Worm (Caenorhabditis elegans) whole organism, late embryonic: ENCODE data around the gene nspc-18.

Source experiments
- C08G9.2 ChIP-seq: sonication (generic microtip); optimal IDR thresholded peaks from 2 replicates; lab custom pipeline; 2016; ENCODE audit warnings: mild to moderate bottlenecking, missing genetic modification characterization, moderate library complexity, missing compliant biosample characterization
- C38D4.7 ChIP-seq: fragments of 200-800 bp; sonication (Bioruptor generic); optimal IDR thresholded peaks from 2 replicates; lab custom pipeline; 2018; ENCODE audit warnings: mild to moderate bottlenecking, missing genetic modification characterization, moderate library complexity, missing compliant biosample characterization
- F13H6.1 ChIP-seq: sonication (generic microtip); optimal IDR thresholded peaks from 2 replicates; lab custom pipeline; 2016; ENCODE audit warnings: missing genetic modification characterization, missing compliant biosample characterization
- T23F11.4 ChIP-seq: fragments of 200-800 bp; sonication (Bioruptor generic); optimal IDR thresholded peaks from 2 replicates; lab custom pipeline; 2018; ENCODE audit warnings: mild to moderate bottlenecking, missing genetic modification characterization, missing compliant biosample characterization
- ceh-14 ChIP-seq: sonication (generic microtip); optimal IDR thresholded peaks from 2 replicates; lab custom pipeline; 2016; ENCODE audit warnings: missing genotype, missing genetic modification characterization, missing compliant biosample characterization
- ceh-19 ChIP-seq: fragments of 200-800 bp; sonication (Bioruptor generic); optimal IDR thresholded peaks from 2 replicates; lab custom pipeline; 2018; ENCODE audit warnings: mild to moderate bottlenecking, missing genetic modification characterization, missing compliant biosample characterization
- ceh-2 ChIP-seq: sonication (generic microtip); optimal IDR thresholded peaks from 2 replicates; lab custom pipeline; 2016; ENCODE audit warnings: missing genotype, missing genetic modification characterization, missing compliant biosample characterization
- ceh-24 ChIP-seq: sonication (generic microtip); optimal IDR thresholded peaks from 2 replicates; lab custom pipeline; 2016; ENCODE audit warnings: mild to moderate bottlenecking, missing genetic modification characterization, missing compliant biosample characterization
- ceh-31 ChIP-seq: sonication (generic microtip); optimal IDR thresholded peaks from 2 replicates; lab custom pipeline; 2016; ENCODE audit warnings: missing genetic modification characterization, missing compliant biosample characterization
- ceh-34 ChIP-seq: sonication (generic microtip); optimal IDR thresholded peaks from 2 replicates; lab custom pipeline; 2016; ENCODE audit warnings: mild to moderate bottlenecking, missing genetic modification characterization, missing compliant biosample characterization
- ceh-48 ChIP-seq: sonication (generic microtip); optimal IDR thresholded peaks from 2 replicates; lab custom pipeline; 2016; ENCODE audit warnings: missing genetic modification characterization, inconsistent platforms, missing compliant biosample characterization
- ceh-9 ChIP-seq: sonication (generic microtip); optimal IDR thresholded peaks from 2 replicates; lab custom pipeline; 2016; ENCODE audit warnings: mild to moderate bottlenecking, missing genetic modification characterization, inconsistent platforms, missing compliant biosample characterization
- elt-2 ChIP-seq: sonication (generic microtip); optimal IDR thresholded peaks from 2 replicates; lab custom pipeline; 2016; ENCODE audit warnings: missing genetic modification reagents, missing genetic modification characterization, missing compliant biosample characterization
- elt-4 ChIP-seq: sonication (generic microtip); optimal IDR thresholded peaks from 2 replicates; lab custom pipeline; 2016; ENCODE audit warnings: missing genetic modification characterization, missing compliant biosample characterization
- ets-4 ChIP-seq: sonication (generic microtip); optimal IDR thresholded peaks from 2 replicates; lab custom pipeline; 2016; ENCODE audit warnings: missing genetic modification characterization, missing compliant biosample characterization
- hlh-13 ChIP-seq: fragments of 200-800 bp; sonication (Bioruptor generic); optimal IDR thresholded peaks from 2 replicates; lab custom pipeline; 2018; ENCODE audit warnings: mild to moderate bottlenecking, missing genetic modification characterization, missing compliant biosample characterization
- hlh-15 ChIP-seq: sonication (generic microtip); optimal IDR thresholded peaks from 2 replicates; lab custom pipeline; 2016; ENCODE audit warnings: missing genetic modification characterization, missing compliant biosample characterization
- hlh-30 ChIP-seq: sonication (generic microtip); optimal IDR thresholded peaks from 2 replicates; lab custom pipeline; 2017; ENCODE audit warnings: antibody characterized with exemption, missing genetic modification characterization, missing compliant biosample characterization; ENCODE audit not compliant: insufficient read depth
- hlh-8 ChIP-seq: sonication (generic microtip); optimal IDR thresholded peaks from 2 replicates; lab custom pipeline; 2016; ENCODE audit warnings: missing genotype, missing genetic modification characterization, missing compliant biosample characterization
- madf-2 ChIP-seq: sonication (generic microtip); optimal IDR thresholded peaks from 2 replicates; lab custom pipeline; 2017; ENCODE audit warnings: missing genetic modification characterization, missing compliant biosample characterization
- mec-3 ChIP-seq: sonication (generic microtip); optimal IDR thresholded peaks from 2 replicates; lab custom pipeline; 2016; ENCODE audit warnings: borderline replicate concordance, missing genetic modification characterization, missing compliant biosample characterization
- nhr-11 ChIP-seq: fragments of 150-350 bp; optimal IDR thresholded peaks from 2 replicates; lab custom pipeline; 2014; ENCODE audit warnings: missing biosample characterization, missing genetic modification characterization
- nhr-232 ChIP-seq: sonication (generic microtip); optimal IDR thresholded peaks from 2 replicates; lab custom pipeline; 2016; ENCODE audit warnings: missing genetic modification characterization, missing compliant biosample characterization
- npax-4 ChIP-seq: sonication (generic microtip); optimal IDR thresholded peaks from 2 replicates; lab custom pipeline; 2016; ENCODE audit warnings: missing genetic modification characterization, missing compliant biosample characterization
- odd-2 ChIP-seq: sonication (generic microtip); optimal IDR thresholded peaks from 2 replicates; lab custom pipeline; 2017; ENCODE audit warnings: antibody characterized with exemption, mild to moderate bottlenecking, missing genetic modification characterization, missing compliant biosample characterization
- pat-9 ChIP-seq: fragments of 200-800 bp; sonication (Bioruptor generic); optimal IDR thresholded peaks from 2 replicates; lab custom pipeline; 2018; ENCODE audit warnings: mild to moderate bottlenecking, missing genetic modification characterization, moderate library complexity, missing compliant biosample characterization
- ref-2 ChIP-seq: sonication (generic microtip); optimal IDR thresholded peaks from 2 replicates; lab custom pipeline; 2016; ENCODE audit warnings: missing genetic modification characterization, missing compliant biosample characterization
- sdc-2 ChIP-seq: sonication (generic microtip); optimal IDR thresholded peaks from 2 replicates; lab custom pipeline; 2016; ENCODE audit warnings: missing genotype, missing genetic modification characterization, missing compliant biosample characterization
- sox-2 ChIP-seq: fragments of 200-800 bp; sonication (Bioruptor generic); IDR thresholded peaks from 2 replicates; pipeline ENCODE4 v1.3.6; 2022; ENCODE audit warnings: missing genetic modification reagents, missing genetic modification characterization, missing compliant biosample characterization
- tbx-2 ChIP-seq: sonication (generic microtip); optimal IDR thresholded peaks from 2 replicates; lab custom pipeline; 2016; ENCODE audit warnings: missing genetic modification characterization, missing compliant biosample characterization
- tbx-7 ChIP-seq: sonication (generic microtip); optimal IDR thresholded peaks from 2 replicates; lab custom pipeline; 2016; ENCODE audit warnings: missing genotype, missing genetic modification characterization, missing compliant biosample characterization
- unc-55 ChIP-seq: sonication (generic microtip); optimal IDR thresholded peaks from 2 replicates; lab custom pipeline; 2017; ENCODE audit warnings: missing biosample characterization, missing genetic modification reagents, missing genetic modification characterization
- unc-86 ChIP-seq: sonication (generic microtip); optimal IDR thresholded peaks from 2 replicates; lab custom pipeline; 2016; ENCODE audit warnings: missing genetic modification characterization, missing compliant biosample characterization
- zip-5 ChIP-seq: sonication (generic microtip); optimal IDR thresholded peaks from 2 replicates; lab custom pipeline; 2016; ENCODE audit warnings: missing genetic modification characterization, missing compliant biosample characterization

nspc-18 gene

DNA sequence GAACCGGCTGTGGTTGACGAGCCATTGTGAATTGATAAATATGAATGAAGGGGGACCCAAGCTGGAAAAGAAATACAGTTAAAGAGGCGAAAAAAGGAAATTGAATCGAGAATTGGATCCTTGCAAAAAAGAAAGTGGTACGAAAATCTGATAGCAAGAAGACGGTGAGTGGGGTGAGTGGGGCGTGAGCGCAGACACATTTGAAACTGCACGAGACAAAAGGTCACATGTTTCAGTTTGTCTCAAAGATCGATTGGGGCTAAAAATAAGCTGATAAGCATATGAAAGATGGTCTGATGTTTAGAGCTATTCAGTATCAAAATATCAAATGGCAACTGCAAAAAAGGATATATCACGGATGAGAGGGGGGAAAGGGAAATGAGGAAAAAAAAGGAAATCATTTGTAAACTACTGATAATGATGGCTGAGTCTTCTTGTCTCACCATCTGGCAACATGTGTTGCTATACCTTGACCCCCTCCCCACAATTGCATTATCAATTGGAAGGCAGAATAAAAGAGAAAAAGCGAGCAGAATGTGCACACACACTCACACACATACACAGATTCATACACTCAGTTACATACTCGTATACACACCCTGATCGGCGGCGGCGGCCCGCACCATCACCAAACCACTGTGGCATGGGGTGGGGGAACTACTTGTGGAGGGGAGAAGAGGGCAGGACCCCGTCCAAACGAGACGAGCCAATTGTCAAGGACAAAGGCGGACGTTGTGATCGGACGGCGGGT, 23.5 kb downstream of the nspc-18 start, which contains the start of gene M163.1 (continued):
- no peak for TF ChIP-seq C38D4.7 (GFP tag; lab: Kevin White, UChicago)
- TF ChIP-seq T23F11.4 (GFP tag; lab: Kevin White, UChicago) = no peak
- TF ChIP-seq ceh-19 (GFP tag; lab: Kevin White, UChicago) = no peak
- TF ChIP-seq hlh-15 = no peak
- no peak for TF ChIP-seq ceh-9 (tag; lab: Kevin White, UChicago)
- TF ChIP-seq ceh-2 (tag; lab: Kevin White, UChicago) = peak; percentile 22
- TF ChIP-seq ceh-14 (tag; lab: Kevin White, UChicago) = no peak
- peak; percentile 38 for TF ChIP-seq sdc-2
- no peak for TF ChIP-seq ets-4 (tag; lab: Kevin White, UChicago)
- TF ChIP-seq mec-3 (tag; lab: Kevin White, UChicago) = no peak
- TF ChIP-seq ceh-31 (tag; lab: Kevin White, UChicago) = peak; percentile 16
- no peak for TF ChIP-seq ceh-48
- TF ChIP-seq F13H6.1 = no peak
- peak; percentile 3; the same call in 1 of the 2 replicates for TF ChIP-seq sox-2 (GFP tag; lab: Robert Waterston, UW)
- TF ChIP-seq nhr-11 (tag; lab: Kevin White, UChicago) = no peak
- no peak for TF ChIP-seq unc-86 (tag; lab: Kevin White, UChicago)
- TF ChIP-seq npax-4 (tag; lab: Kevin White, UChicago) = no peak

DNA sequence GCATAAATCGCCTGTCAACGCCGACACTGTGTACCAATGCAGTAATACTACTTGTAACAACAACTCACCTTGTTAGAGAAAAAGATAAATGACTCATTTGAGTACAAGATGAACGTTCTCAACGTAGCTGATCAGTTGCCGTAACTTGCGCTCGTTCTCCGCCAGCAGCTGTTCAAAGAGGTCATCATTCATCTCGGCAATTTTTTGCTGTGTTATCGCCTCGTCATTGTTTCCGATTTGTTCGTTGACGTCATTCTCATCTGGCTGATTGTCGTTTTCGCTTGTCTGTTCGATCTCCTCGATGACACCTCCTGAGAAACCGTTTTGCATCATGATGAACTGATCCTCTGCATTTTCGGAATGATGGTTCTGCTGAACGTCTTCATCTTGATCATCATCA, 24.2 kb downstream of the nspc-18 start:
- no peak for TF ChIP-seq ets-4 (tag; lab: Kevin White, UChicago)
- TF ChIP-seq ref-2 (tag; lab: Kevin White, UChicago) = no peak
- TF ChIP-seq unc-55 (GFP tag; lab: Kevin White, UChicago) = peak; percentile 2
- no peak for TF ChIP-seq madf-2 (tag; lab: Kevin White, UChicago)
- TF ChIP-seq odd-2 (tag; lab: Kevin White, UChicago) = no peak
- TF ChIP-seq tbx-7 (tag; lab: Kevin White, UChicago) = no peak
- TF ChIP-seq pat-9 (tag; lab: Kevin White, UChicago) = no peak
- TF ChIP-seq T23F11.4 (GFP tag; lab: Kevin White, UChicago) = no peak

DNA sequence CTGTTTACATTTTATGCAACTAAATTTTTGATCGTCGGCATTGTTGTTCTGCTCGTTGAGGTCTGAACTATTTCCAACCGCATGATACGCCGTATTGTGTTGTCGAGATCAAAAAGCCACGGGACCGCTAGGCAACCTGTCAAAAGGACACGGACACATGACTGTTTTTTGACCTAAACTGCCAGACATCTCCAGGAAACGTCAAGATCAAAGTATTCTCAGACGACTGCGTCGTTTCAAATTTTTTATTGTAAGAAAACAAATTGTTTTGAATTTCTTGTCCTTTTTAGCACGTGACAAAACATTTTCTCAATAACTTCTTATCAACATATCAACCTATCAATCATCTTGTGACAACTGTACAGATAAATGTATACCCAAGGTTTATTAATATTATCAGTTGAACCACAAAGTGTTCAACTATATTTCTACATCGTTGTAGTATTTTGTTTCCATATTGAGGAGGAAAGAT, 25.3 kb downstream of the nspc-18 start:
- TF ChIP-seq elt-2 (tag; lab: Kevin White, UChicago) = peak; percentile 94
- peak; percentile 19 for TF ChIP-seq unc-55 (GFP tag; lab: Kevin White, UChicago)
- no peak for TF ChIP-seq ceh-34 (tag; lab: Kevin White, UChicago)
- peak; percentile 44 for TF ChIP-seq hlh-30 (tag; lab: Kevin White, UChicago)

DNA sequence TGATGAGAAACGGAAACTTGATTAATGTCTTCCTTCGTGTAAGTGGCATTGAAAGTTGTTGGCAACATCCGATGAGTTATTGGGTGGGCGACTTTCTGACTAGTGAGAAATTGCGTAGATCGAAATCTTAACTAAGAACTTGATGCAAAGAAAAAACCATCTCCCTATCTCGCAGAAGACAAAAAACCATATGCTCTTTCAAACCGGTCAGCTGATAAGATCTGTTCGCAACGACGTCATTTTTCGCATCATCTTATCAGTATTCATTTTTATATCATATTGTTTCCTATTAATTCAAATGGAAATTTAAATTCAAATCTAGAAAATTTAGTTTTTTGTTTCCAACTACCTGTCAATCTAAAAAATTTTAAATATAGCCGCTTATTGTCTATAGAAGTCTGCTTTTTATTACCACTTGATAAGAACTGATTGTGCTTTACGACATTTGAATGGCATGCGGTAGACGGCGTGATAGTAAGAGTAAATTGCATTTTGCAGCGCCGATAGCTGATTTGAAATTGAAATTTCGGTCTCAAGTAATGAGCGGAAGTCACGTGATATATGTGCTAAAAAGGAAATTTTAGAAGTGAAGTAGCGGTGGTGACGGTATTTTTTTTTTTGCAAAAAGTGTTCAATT, 26.9 kb downstream of the nspc-18 start:
- TF ChIP-seq elt-2 (tag; lab: Kevin White, UChicago) (peak; percentile 88), ceh-24 (tag; lab: Kevin White, UChicago) (no peak), ceh-14 (tag; lab: Kevin White, UChicago) (no peak), elt-4 (no peak), nhr-232 (tag; lab: Kevin White, UChicago) (no peak), tbx-2 (no peak), hlh-30 (tag; lab: Kevin White, UChicago) (peak; percentile 35), ceh-34 (tag; lab: Kevin White, UChicago) (no peak), T23F11.4 (GFP tag; lab: Kevin White, UChicago) (no peak), C08G9.2 (tag; lab: Kevin White, UChicago) (no peak), mec-3 (tag; lab: Kevin White, UChicago) (no peak), ref-2 (tag; lab: Kevin White, UChicago) (no peak), ceh-19 (GFP tag; lab: Kevin White, UChicago) (no peak), zip-5 (tag; lab: Kevin White, UChicago) (no peak), hlh-13 (GFP tag; lab: Kevin White, UChicago) (no peak), hlh-8 (tag; lab: Kevin White, UChicago) (no peak)
